Fruit fly (Drosophila melanogaster) whole organism, embryonic: ENCODE data around the gene CrebB.

Experiments used
- Ada2b ChIP-seq: fragments of 200-800 bp; sonication (Bioruptor generic); IDR thresholded peaks from 2 replicates; pipeline ENCODE4 v1.3.6; 2022; ENCODE audit warnings: missing biosample characterization, missing genetic modification characterization
- CG11398 ChIP-seq: fragments of 200-800 bp; sonication (Bioruptor generic); optimal IDR thresholded peaks from 2 replicates; lab custom pipeline; 2016; ENCODE audit warnings: missing biosample characterization, missing genetic modification characterization
- CG11560 ChIP-seq: fragments of 200-800 bp; sonication (Bioruptor generic); IDR thresholded peaks from 3 replicates; pipeline ENCODE4 v1.3.6; 2022; ENCODE audit warnings: missing biosample characterization, missing genetic modification characterization
- CG11723 ChIP-seq: fragments of 200-800 bp; sonication (Bioruptor generic); optimal IDR thresholded peaks from 2 replicates; lab custom pipeline; 2017; ENCODE audit warnings: missing biosample characterization, mild to moderate bottlenecking, missing genetic modification characterization
- CG12104 ChIP-seq: fragments of 200-800 bp; sonication (Bioruptor generic); optimal IDR thresholded peaks from 3 replicates; lab custom pipeline; 2016; ENCODE audit warnings: missing biosample characterization, missing genetic modification characterization
- CG12155 ChIP-seq: fragments of 200-800 bp; sonication (Bioruptor generic); optimal IDR thresholded peaks from 3 replicates; lab custom pipeline; 2016; ENCODE audit warnings: missing biosample characterization, missing genetic modification characterization
- CG12744 ChIP-seq: fragments of 200-800 bp; sonication (Bioruptor generic); optimal IDR thresholded peaks from 2 replicates; lab custom pipeline; 2016; ENCODE audit warnings: missing biosample characterization, missing genetic modification characterization
- CG12769 ChIP-seq: fragments of 200-800 bp; sonication (Bioruptor generic); optimal IDR thresholded peaks from 2 replicates; lab custom pipeline; 2019; ENCODE audit warnings: missing biosample characterization, mild to moderate bottlenecking, missing genetic modification characterization, moderate library complexity
- CG13624 ChIP-seq: fragments of 200-800 bp; sonication (Bioruptor generic); optimal IDR thresholded peaks from 2 replicates; lab custom pipeline; 2016; ENCODE audit warnings: missing biosample characterization, missing genetic modification characterization
- CG15601 ChIP-seq: fragments of 200-800 bp; sonication (Bioruptor generic); optimal IDR thresholded peaks from 3 replicates; lab custom pipeline; 2019; ENCODE audit warnings: missing biosample characterization, mild to moderate bottlenecking, missing genetic modification characterization, moderate library complexity
- CG17359 ChIP-seq: fragments of 200-800 bp; sonication (Bioruptor generic); optimal IDR thresholded peaks from 3 replicates; lab custom pipeline; 2018; ENCODE audit warnings: missing biosample characterization, mild to moderate bottlenecking, missing genetic modification characterization, moderate library complexity
- CG17912 ChIP-seq: fragments of 200-800 bp; sonication (Bioruptor generic); optimal IDR thresholded peaks from 2 replicates; lab custom pipeline; 2018; ENCODE audit warnings: missing biosample characterization, mild to moderate bottlenecking, missing genetic modification characterization
- CG1832 ChIP-seq: fragments of 200-800 bp; sonication (Bioruptor generic); optimal IDR thresholded peaks from 2 replicates; lab custom pipeline; 2017; ENCODE audit warnings: missing biosample characterization, mild to moderate bottlenecking, missing genetic modification characterization, inconsistent platforms
- CG34376 ChIP-seq: fragments of 200-800 bp; sonication (Bioruptor generic); optimal IDR thresholded peaks from 2 replicates; lab custom pipeline; 2018; ENCODE audit warnings: missing biosample characterization, mild to moderate bottlenecking, missing genetic modification characterization
- CG3847 ChIP-seq: fragments of 200-800 bp; sonication (Bioruptor generic); IDR thresholded peaks from 2 replicates; pipeline ENCODE4 v1.3.6; 2022; ENCODE audit warnings: missing biosample characterization, missing genetic modification characterization
- CG6765 ChIP-seq: fragments of 200-800 bp; sonication (Bioruptor generic); optimal IDR thresholded peaks from 3 replicates; lab custom pipeline; 2017; ENCODE audit warnings: missing biosample characterization, mild to moderate bottlenecking, missing genetic modification characterization
- CG6791 ChIP-seq: fragments of 200-800 bp; sonication (Bioruptor generic); IDR thresholded peaks from 3 replicates; pipeline ENCODE4 v1.3.6; 2022; ENCODE audit warnings: missing biosample characterization, missing genetic modification characterization; ENCODE audit not compliant: partially characterized antibody
- CG7556 ChIP-seq: fragments of 200-800 bp; sonication (Bioruptor generic); optimal IDR thresholded peaks from 2 replicates; lab custom pipeline; 2017; ENCODE audit warnings: missing biosample characterization, mild to moderate bottlenecking, missing genetic modification characterization
- CG7987 ChIP-seq: fragments of 200-800 bp; sonication (Bioruptor generic); optimal IDR thresholded peaks from 2 replicates; lab custom pipeline; 2018; ENCODE audit warnings: missing biosample characterization, mild to moderate bottlenecking, missing genetic modification characterization, moderate library complexity
- CG8290 ChIP-seq, 3 experiments: fragments of 200-800 bp; sonication (Bioruptor generic); optimal IDR thresholded peaks; 2 replicates each; lab custom pipeline; 2016 to 2019; ENCODE audit warnings: missing biosample characterization in 3 of 3, missing genetic modification characterization in 3 of 3, mild to moderate bottlenecking in 2 of 3, moderate library complexity in 1 of 3
- CG8359 ChIP-seq: fragments of 200-800 bp; sonication (Bioruptor generic); optimal IDR thresholded peaks from 2 replicates; lab custom pipeline; 2017; ENCODE audit warnings: missing biosample characterization, mild to moderate bottlenecking, missing genetic modification characterization, borderline replicate concordance
- CG8388 ChIP-seq: fragments of 200-800 bp; sonication (Bioruptor generic); optimal IDR thresholded peaks from 2 replicates; lab custom pipeline; 2019; ENCODE audit warnings: missing biosample characterization, mild to moderate bottlenecking, missing genetic modification characterization, moderate library complexity
- CG9876 ChIP-seq: fragments of 200-800 bp; sonication (Bioruptor generic); optimal IDR thresholded peaks from 2 replicates; lab custom pipeline; 2016; ENCODE audit warnings: missing biosample characterization, missing genetic modification characterization
- Dfd ChIP-seq, 2 experiments: fragments of >200 bp; optimal IDR thresholded peaks; 2 replicates each; lab custom pipeline; 2017; ENCODE audit warnings: missing biosample characterization in 2 of 2, missing genetic modification characterization in 2 of 2
- Dip3 ChIP-seq: fragments of 200-800 bp; sonication (Bioruptor generic); optimal IDR thresholded peaks from 3 replicates; lab custom pipeline; 2016; ENCODE audit warnings: missing biosample characterization, missing genetic modification characterization
- GATAe ChIP-seq: fragments of 200-800 bp; sonication (Bioruptor generic); conservative IDR thresholded peaks from 2 replicates; pipeline ENCODE4 v1.3.6; 2022; ENCODE audit warnings: missing biosample characterization, missing genetic modification characterization
- Hsf ChIP-seq: fragments of 200-800 bp; sonication (Bioruptor generic); optimal IDR thresholded peaks from 3 replicates; lab custom pipeline; 2016; ENCODE audit warnings: missing biosample characterization, missing genetic modification characterization
- Mad ChIP-seq: fragments of 200-800 bp; sonication (Bioruptor generic); optimal IDR thresholded peaks from 2 replicates; lab custom pipeline; 2016; ENCODE audit warnings: missing biosample characterization, missing genetic modification characterization
- Ssrp ChIP-seq: fragments of 200-800 bp; sonication (Bioruptor generic); optimal IDR thresholded peaks from 2 replicates; lab custom pipeline; 2018; ENCODE audit warnings: missing biosample characterization, mild to moderate bottlenecking, missing genetic modification characterization, moderate library complexity
- Trl ChIP-seq, 3 experiments: fragments of >200 bp in 2 of 3; fragments of 200-800 bp in 1 of 3; sonication (Bioruptor generic) in 1 of 3; optimal IDR thresholded peaks; 2 replicates in 1 of 3; 3 replicates in 2 of 3; lab custom pipeline; 2016 to 2017; ENCODE audit warnings: missing biosample characterization in 1 of 3, missing genetic modification characterization in 1 of 3
- ase ChIP-seq: fragments of 200-800 bp; sonication (Bioruptor generic); IDR thresholded peaks from 3 replicates; pipeline ENCODE4 v1.3.6; 2022; ENCODE audit warnings: missing biosample characterization, missing genetic modification characterization
- ash1 ChIP-seq: fragments of 200-800 bp; sonication (Bioruptor generic); optimal IDR thresholded peaks from 2 replicates; lab custom pipeline; 2018; ENCODE audit warnings: missing biosample characterization, mild to moderate bottlenecking, missing genetic modification characterization
- bsh ChIP-seq, 2 experiments: fragments of 200-800 bp; sonication (Bioruptor generic); optimal IDR thresholded peaks; 2 replicates each; lab custom pipeline; 2017 to 2018; ENCODE audit warnings: mild to moderate bottlenecking in 2 of 2, missing biosample characterization in 2 of 2, missing genetic modification characterization in 2 of 2, moderate library complexity in 1 of 2
- chinmo ChIP-seq: fragments of 200-800 bp; sonication (Bioruptor generic); IDR thresholded peaks from 4 replicates; pipeline ENCODE4 v1.3.6; 2022; ENCODE audit warnings: missing biosample characterization, missing genetic modification characterization; ENCODE audit not compliant: partially characterized antibody
- chn ChIP-seq: fragments of 200-800 bp; sonication (Bioruptor generic); optimal IDR thresholded peaks from 2 replicates; lab custom pipeline; 2016; ENCODE audit warnings: missing biosample characterization, missing genetic modification characterization
- cwo ChIP-seq: fragments of 200-800 bp; sonication (Bioruptor generic); optimal IDR thresholded peaks from 3 replicates; lab custom pipeline; 2017; ENCODE audit warnings: missing biosample characterization, missing genetic modification characterization, mild to moderate bottlenecking, moderate library complexity, missing genetic modification reagents
- da ChIP-seq: fragments of 200-800 bp; sonication (Bioruptor generic); optimal IDR thresholded peaks from 2 replicates; lab custom pipeline; 2016; ENCODE audit warnings: missing biosample characterization, missing genetic modification characterization
- dimm ChIP-seq: fragments of 200-800 bp; sonication (Bioruptor generic); IDR thresholded peaks from 2 replicates; pipeline ENCODE4 v1.3.6; 2022; ENCODE audit warnings: missing biosample characterization, missing genetic modification characterization
- ftz-f1 ChIP-seq: fragments of 200-800 bp; sonication (Bioruptor generic); optimal IDR thresholded peaks from 2 replicates; lab custom pipeline; 2016; ENCODE audit warnings: missing biosample characterization, missing genetic modification characterization
- org-1 ChIP-seq: fragments of 200-800 bp; sonication (Bioruptor generic); optimal IDR thresholded peaks from 2 replicates; lab custom pipeline; 2017; ENCODE audit warnings: missing biosample characterization, missing genetic modification characterization
- rib ChIP-seq: fragments of 200-800 bp; sonication (Bioruptor generic); IDR thresholded peaks from 2 replicates; pipeline ENCODE4 v1.3.6; 2022; ENCODE audit warnings: missing biosample characterization, missing genetic modification characterization
- scrt ChIP-seq: fragments of 200-800 bp; sonication (Bioruptor generic); optimal IDR thresholded peaks from 2 replicates; lab custom pipeline; 2018; ENCODE audit warnings: missing biosample characterization, mild to moderate bottlenecking, missing genetic modification characterization, moderate library complexity
- trh ChIP-seq: fragments of 200-800 bp; sonication (Bioruptor generic); optimal IDR thresholded peaks from 2 replicates; lab custom pipeline; 2016; ENCODE audit warnings: missing biosample characterization, missing genetic modification characterization
- tx ChIP-seq: fragments of 200-800 bp; sonication (Bioruptor generic); optimal IDR thresholded peaks from 2 replicates; lab custom pipeline; 2016; ENCODE audit warnings: missing biosample characterization, missing genetic modification characterization
- unpg ChIP-seq: fragments of 200-800 bp; sonication (Bioruptor generic); optimal IDR thresholded peaks from 3 replicates; lab custom pipeline; 2018; ENCODE audit warnings: missing biosample characterization, mild to moderate bottlenecking, missing genetic modification characterization, moderate library complexity
- wdn ChIP-seq: fragments of 200-800 bp; sonication (Bioruptor generic); IDR thresholded peaks from 2 replicates; pipeline ENCODE4 v1.3.6; 2022; ENCODE audit warnings: missing biosample characterization, missing genetic modification characterization
- yki ChIP-seq: fragments of >200 bp; optimal IDR thresholded peaks from 3 replicates; lab custom pipeline; 2018
- zen2 ChIP-seq: fragments of 200-800 bp; sonication (Bioruptor generic); IDR thresholded peaks from 3 replicates; pipeline ENCODE4 v1.3.6; 2022; ENCODE audit warnings: missing biosample characterization, missing genetic modification characterization; ENCODE audit not compliant: partially characterized antibody

Gene CrebB

DNA sequence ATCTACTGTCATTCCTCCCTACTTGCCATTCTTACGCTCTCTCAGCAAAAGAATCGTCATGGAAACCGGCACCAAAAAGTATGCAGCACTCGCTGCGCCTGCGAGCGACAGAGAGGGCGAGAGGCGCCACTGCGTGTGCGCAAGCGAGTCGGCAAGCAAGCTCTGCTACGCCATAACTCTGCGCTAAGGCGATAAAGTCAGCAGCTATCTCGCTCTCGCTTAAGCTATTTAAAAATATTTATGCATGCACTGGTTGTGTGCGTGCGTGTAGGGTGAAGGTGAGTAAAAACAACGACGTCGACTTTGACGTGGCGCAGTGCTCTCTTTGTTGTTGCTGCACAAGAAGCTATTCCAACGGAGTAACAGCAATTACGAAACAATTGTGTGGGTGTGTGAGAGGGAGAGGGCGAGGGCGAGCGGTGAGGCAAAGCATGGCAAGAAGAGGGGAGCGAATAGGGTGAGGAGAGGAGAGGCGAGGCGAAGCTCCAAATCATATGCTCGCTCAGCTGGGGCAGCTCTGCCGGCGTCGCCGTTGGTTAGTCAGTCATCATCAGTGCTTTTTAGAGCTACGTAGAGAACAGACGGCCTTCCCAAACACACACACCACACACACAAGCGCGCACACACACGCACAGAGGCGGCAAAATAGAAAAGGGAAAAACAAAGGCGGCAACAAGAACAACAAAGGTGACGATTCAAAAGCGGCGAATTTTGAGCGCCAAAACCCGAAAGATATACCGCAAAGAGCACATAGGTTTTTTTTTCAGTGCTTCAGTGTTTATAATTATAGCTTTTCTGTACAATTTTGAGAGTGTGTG lies at the start of gene CrebB (continued):
- TF ChIP-seq ase (GFP tag; lab: Robert Waterston, UW) (no peak), CG13624 (GFP tag; lab: Kevin White, UChicago) (peak; percentile 89), CG12744 (peak; percentile 27), dimm (GFP tag; lab: Robert Waterston, UW) (no peak), CG11398 (GFP tag; lab: Kevin White, UChicago) (no peak), Mad (GFP tag; lab: Kevin White, UChicago) (no peak), org-1 (GFP tag; lab: Kevin White, UChicago) (no peak), ash1 (GFP tag; lab: Kevin White, UChicago) (no peak), CG8388 (GFP tag; lab: Kevin White, UChicago) (no peak), bsh (GFP tag; optimal IDR thresholded peaks at IDR 0.05; lab: Kevin White, UChicago) (peak; percentile 5 to 25), yki (lab: Kevin White, UChicago) (no peak), CG11723 (GFP tag; lab: Kevin White, UChicago) (no peak), ftz-f1 (GFP tag; lab: Kevin White, UChicago) (peak; percentile 95), CG17359 (tag; lab: Kevin White, UChicago) (peak; percentile 25), CG12769 (tag; lab: Kevin White, UChicago) (peak; percentile 90), CG7556 (GFP tag; lab: Kevin White, UChicago) (no peak), Trl (optimal IDR thresholded peaks at IDR 0.05; lab: Kevin White, UChicago) (peak; percentile 51 to 80), Trl (GFP tag; optimal IDR thresholded peaks at IDR 0.05; lab: Kevin White, UChicago) (peak; percentile 7), chinmo (GFP tag; lab: Robert Waterston, UW) (peak; percentile 99), CG12155 (GFP tag; lab: Kevin White, UChicago) (peak; percentile 37), CG17912 (GFP tag; lab: Kevin White, UChicago) (peak; percentile 46), CG15601 (tag; lab: Kevin White, UChicago) (no peak), CG3847 (GFP tag; lab: Robert Waterston, UW) (0 out of 2 replicates have a peak, but pooled peaks have one; percentile 21), CG9876 (peak; percentile 17), CG7987 (GFP tag; lab: Kevin White, UChicago) (peak; percentile 95), unpg (GFP tag; lab: Kevin White, UChicago) (peak; percentile 5), GATAe (GFP tag; lab: Robert Waterston, UW) (peak; percentile 91), chn (GFP tag; lab: Kevin White, UChicago) (no peak), CG6791 (0 out of 3 replicates have a peak, but pooled peaks have one; percentile 26), trh (GFP tag; lab: Kevin White, UChicago) (no peak), CG1832 (GFP tag; lab: Kevin White, UChicago) (peak; percentile 96), da (no peak), Ssrp (tag; lab: Kevin White, UChicago) (no peak), tx (no peak), Dfd (GFP tag; optimal IDR thresholded peaks at IDR 0.05; lab: Kevin White, UChicago) (no peak), Ada2b (GFP tag; lab: Robert Waterston, UW) (peak; percentile 42; the same call in 1 of the 2 replicates), rib (GFP tag; lab: Robert Waterston, UW) (peak; percentile 34; the same call in 1 of the 2 replicates), wdn (GFP tag; lab: Robert Waterston, UW) (0 out of 2 replicates have a peak, but pooled peaks have one; percentile 5), cwo (peak; percentile 49), CG6765 (GFP tag; lab: Kevin White, UChicago) (no peak), Hsf (GFP tag; lab: Kevin White, UChicago) (no peak), CG11560 (tag; lab: Robert Waterston, UW) (no peak), CG8290 (GFP tag; optimal IDR thresholded peaks at IDR 0.05; lab: Kevin White, UChicago) (peak; percentile 39), CG8290 (tag; optimal IDR thresholded peaks at IDR 0.05; lab: Kevin White, UChicago) (peak; percentile 64 to 80), CG34376 (GFP tag; lab: Kevin White, UChicago) (peak; percentile 84), zen2 (GFP tag; lab: Robert Waterston, UW) (peak; percentile 55; the same call in 1 of the 3 replicates), scrt (GFP tag; lab: Kevin White, UChicago) (peak; percentile 2), CG8359 (no peak), CG12104 (GFP tag; lab: Kevin White, UChicago) (no peak), Dip3 (GFP tag; lab: Kevin White, UChicago) (peak; percentile 41)
